Worm (Caenorhabditis elegans): Measurements from ENCODE around the gene ZK593.2.

- TF ChIP-seq lin-35 (GFP tag; optimal IDR thresholded peaks at IDR 0.05) (no peak), let-526 (GFP tag; IDR thresholded peaks at IDR 0.05) (no peak), snpc-4 (GFP tag; optimal IDR thresholded peaks at IDR 0.05) (no peak), snpc-4 (tag; optimal IDR thresholded peaks at IDR 0.05) (no peak)
These were observed 38.7 kb upstream of the ZK593.2 start, which contains the start of gene F13E9.12 for ce11 chrIV:10874527-10874926.

Data from whole organism, young adult.